Fruit fly (Drosophila melanogaster) whole organism, wandering third instar larva: Measurements from ENCODE around the gene ovo.

Experiments
- Abd-B ChIP-seq: fragments of >200 bp; optimal IDR thresholded peaks from 2 replicates; lab custom pipeline; 2017; ENCODE audit warnings: missing biosample characterization, missing genetic modification characterization
- CG32264 ChIP-seq: fragments of 200-800 bp; sonication (Bioruptor generic); optimal IDR thresholded peaks from 2 replicates; lab custom pipeline; 2016; ENCODE audit warnings: missing biosample characterization, missing genetic modification characterization
- CG9705 ChIP-seq: fragments of 200-800 bp; sonication (Bioruptor generic); optimal IDR thresholded peaks from 2 replicates; lab custom pipeline; 2018; ENCODE audit warnings: missing biosample characterization, mild to moderate bottlenecking, missing genetic modification characterization
- CrebA ChIP-seq: fragments of 200-800 bp; sonication (Bioruptor generic); optimal IDR thresholded peaks from 2 replicates; lab custom pipeline; 2016; ENCODE audit warnings: missing biosample characterization, mild to moderate bottlenecking, missing genetic modification characterization, borderline replicate concordance
- Dif ChIP-seq: fragments of 200-275, 200-300 bp; sonication (Bioruptor generic); optimal IDR thresholded peaks from 2 replicates; lab custom pipeline; 2018; ENCODE audit warnings: missing biosample characterization, missing genetic modification characterization; ENCODE audit not compliant: partially characterized antibody
- GATAd ChIP-seq: sonication (Bioruptor generic); optimal IDR thresholded peaks from 2 replicates; lab custom pipeline; 2016; ENCODE audit warnings: missing biosample characterization, missing genetic modification characterization
- HLH106 ChIP-seq: fragments of 200-800 bp; optimal IDR thresholded peaks from 3 replicates; lab custom pipeline; 2019; ENCODE audit warnings: missing biosample characterization, mild to moderate bottlenecking, missing genetic modification characterization, moderate library complexity
- Hnf4 ChIP-seq: fragments of 200-800 bp; sonication (Bioruptor generic); optimal IDR thresholded peaks from 2 replicates; lab custom pipeline; 2016; ENCODE audit warnings: missing biosample characterization, mild to moderate bottlenecking, missing genetic modification characterization
- Hr78 ChIP-seq: fragments of >200 bp; optimal IDR thresholded peaks from 2 replicates; lab custom pipeline; 2017; ENCODE audit warnings: missing biosample characterization, missing genetic modification characterization
- Hr83 ChIP-seq: fragments of 200-300 bp; sonication (Bioruptor generic); optimal IDR thresholded peaks from 2 replicates; lab custom pipeline; 2016; ENCODE audit warnings: missing biosample characterization, mild to moderate bottlenecking, missing genetic modification characterization, moderate library complexity; ENCODE audit not compliant: poor library complexity, severe bottlenecking
- Mio ChIP-seq: sonication (Bioruptor generic); optimal IDR thresholded peaks from 2 replicates; lab custom pipeline; 2016; ENCODE audit warnings: missing biosample characterization, missing genetic modification characterization
- Myc ChIP-seq: fragments of >200 bp; optimal IDR thresholded peaks from 2 replicates; lab custom pipeline; 2017
- N ChIP-seq: fragments of >200 bp; optimal IDR thresholded peaks from 2 replicates; lab custom pipeline; 2018; ENCODE audit warnings: missing biosample characterization, missing external identifiers, missing genetic modification characterization
- OdsH ChIP-seq: fragments of 200-800 bp; sonication (Bioruptor generic); optimal IDR thresholded peaks from 2 replicates; lab custom pipeline; 2016; ENCODE audit warnings: missing biosample characterization, mild to moderate bottlenecking, missing genetic modification characterization
- Rel ChIP-seq, 2 experiments: fragments of 200-800 bp; sonication (Bioruptor generic) in 1 of 2; optimal IDR thresholded peaks; 2 replicates in 1 of 2; 3 replicates in 1 of 2; lab custom pipeline; 2016 to 2019; ENCODE audit warnings: mild to moderate bottlenecking in 2 of 2, missing biosample characterization in 2 of 2, missing genetic modification characterization in 2 of 2, moderate library complexity in 1 of 2
- Sp1 ChIP-seq: fragments of 200-800 bp; sonication (Bioruptor generic); optimal IDR thresholded peaks from 3 replicates; lab custom pipeline; 2019; ENCODE audit warnings: missing biosample characterization, mild to moderate bottlenecking, missing genetic modification characterization, moderate library complexity
- Vsx2 ChIP-seq: fragments of 200-300, 225-300 bp; sonication (Bioruptor generic); optimal IDR thresholded peaks from 2 replicates; lab custom pipeline; 2018; ENCODE audit warnings: missing biosample characterization, missing genetic modification characterization; ENCODE audit not compliant: partially characterized antibody
- br ChIP-seq: fragments of 200-800 bp; sonication (Bioruptor generic); optimal IDR thresholded peaks from 2 replicates; lab custom pipeline; 2016; ENCODE audit warnings: missing biosample characterization, missing genetic modification characterization
- brk ChIP-seq: fragments of 200-800 bp; sonication (Bioruptor generic); optimal IDR thresholded peaks from 2 replicates; lab custom pipeline; 2016; ENCODE audit warnings: missing biosample characterization, mild to moderate bottlenecking, missing genetic modification characterization
- dl ChIP-seq, 2 experiments: fragments of 175-275, 200-275 bp in 1 of 2; fragments of 200-275 bp in 1 of 2; sonication (Bioruptor generic); optimal IDR thresholded peaks; lab custom pipeline; 2018; ENCODE audit warnings: mild to moderate bottlenecking in 2 of 2, missing biosample characterization in 2 of 2, missing genetic modification characterization in 2 of 2, moderate library complexity in 2 of 2; ENCODE audit not compliant: partially characterized antibody in 2 of 2, insufficient read depth in 1 of 2
- dmrt93B ChIP-seq: fragments of 200-800 bp; sonication (Bioruptor generic); optimal IDR thresholded peaks from 2 replicates; lab custom pipeline; 2018; ENCODE audit warnings: missing biosample characterization, mild to moderate bottlenecking, missing genetic modification characterization
- ey ChIP-seq: fragments of 200-800 bp; sonication (Bioruptor generic); optimal IDR thresholded peaks from 2 replicates; lab custom pipeline; 2016; ENCODE audit warnings: missing biosample characterization, missing genetic modification characterization
- foxo ChIP-seq, 2 experiments: fragments of 200-800 bp; sonication (Bioruptor generic); optimal IDR thresholded peaks; 2 replicates in 1 of 2; 3 replicates in 1 of 2; lab custom pipeline; 2016 to 2017; ENCODE audit warnings: missing biosample characterization in 2 of 2, missing genetic modification characterization in 2 of 2
- fru ChIP-seq: fragments of 200-800 bp; sonication (Bioruptor generic); optimal IDR thresholded peaks from 3 replicates; lab custom pipeline; 2016; ENCODE audit warnings: missing biosample characterization, mild to moderate bottlenecking, missing genetic modification characterization
- h ChIP-seq: fragments of 200-800 bp; sonication (Bioruptor generic); optimal IDR thresholded peaks from 3 replicates; lab custom pipeline; 2016; ENCODE audit warnings: missing biosample characterization, mild to moderate bottlenecking, missing genetic modification characterization
- jim ChIP-seq: fragments of 175-275, 200-325 bp; sonication (Bioruptor generic); optimal IDR thresholded peaks from 2 replicates; lab custom pipeline; 2016; ENCODE audit warnings: missing biosample characterization, mild to moderate bottlenecking, missing genetic modification characterization
- lola ChIP-seq: fragments of >200 bp; optimal IDR thresholded peaks from 2 replicates; lab custom pipeline; 2017; ENCODE audit warnings: missing biosample characterization, missing genetic modification characterization
- pan ChIP-seq: fragments of >200 bp; optimal IDR thresholded peaks from 2 replicates; lab custom pipeline; 2017
- psq ChIP-seq: fragments of 200-800 bp; sonication (Bioruptor generic); optimal IDR thresholded peaks from 3 replicates; lab custom pipeline; 2017; ENCODE audit warnings: missing biosample characterization, mild to moderate bottlenecking, missing genetic modification characterization, moderate library complexity
- rgr ChIP-seq: fragments of 200-800 bp; sonication (Bioruptor generic); optimal IDR thresholded peaks from 3 replicates; lab custom pipeline; 2016; ENCODE audit warnings: missing biosample characterization, mild to moderate bottlenecking, missing genetic modification characterization
- sage ChIP-seq: fragments of 200-800 bp; sonication (Bioruptor generic); optimal IDR thresholded peaks from 2 replicates; lab custom pipeline; 2016; ENCODE audit warnings: missing biosample characterization, mild to moderate bottlenecking, missing genetic modification characterization
- sv ChIP-seq: fragments of 200-800 bp; sonication (Bioruptor generic); optimal IDR thresholded peaks from 3 replicates; lab custom pipeline; 2016; ENCODE audit warnings: missing biosample characterization, missing genetic modification characterization
- tai ChIP-seq: sonication (Bioruptor generic); optimal IDR thresholded peaks from 2 replicates; lab custom pipeline; 2016; ENCODE audit warnings: missing biosample characterization, missing genetic modification characterization
- usp ChIP-seq: fragments of >200 bp; optimal IDR thresholded peaks from 2 replicates; lab custom pipeline; 2017; ENCODE audit warnings: missing biosample characterization, missing genetic modification characterization
- woc ChIP-seq: sonication (Bioruptor generic); optimal IDR thresholded peaks from 2 replicates; lab custom pipeline; 2016; ENCODE audit warnings: missing biosample characterization, mild to moderate bottlenecking, missing genetic modification characterization

Gene ovo

dm6 chrX:5038411-5038810, 9.7 kb upstream of the ovo start:
- TF ChIP-seq pan (no peak), Hnf4 (GFP tag; lab: Kevin White, UChicago) (no peak), foxo (GFP tag; optimal IDR thresholded peaks at IDR 0.05; lab: Kevin White, UChicago) (peak in 1 of 2 experiments; percentile 18), GATAd (GFP tag; lab: Kevin White, UChicago) (no peak), rgr (GFP tag; lab: Kevin White, UChicago) (peak; percentile 15), h (peak; percentile 2), Mio (no peak), lola (no peak), CG9705 (no peak), N (GFP tag; lab: Kevin White, UChicago) (no peak), sage (GFP tag; lab: Kevin White, UChicago) (no peak), ey (no peak), jim (GFP tag; lab: Kevin White, UChicago) (no peak), psq (no peak)
- TF ChIP-seq, all 38 proteins: peak for 3

dm6 chrX:5040098-5040497, 8.0 kb upstream of the ovo start:
- TF ChIP-seq psq (no peak), pan (no peak), dmrt93B (GFP tag; lab: Kevin White, UChicago) (no peak), N (GFP tag; lab: Kevin White, UChicago) (no peak), HLH106 (tag; lab: Kevin White, UChicago) (no peak), Vsx2 (GFP tag; lab: Kevin White, UChicago) (no peak), Sp1 (no peak), Hr83 (GFP tag; lab: Kevin White, UChicago) (no peak), CrebA (GFP tag; lab: Kevin White, UChicago) (no peak), lola (no peak), usp (GFP tag; lab: Kevin White, UChicago) (no peak), OdsH (GFP tag; lab: Kevin White, UChicago) (no peak), Hnf4 (GFP tag; lab: Kevin White, UChicago) (no peak), Mio (no peak), Dif (GFP tag; lab: Kevin White, UChicago) (no peak), sv (GFP tag; lab: Kevin White, UChicago) (no peak), jim (GFP tag; lab: Kevin White, UChicago) (no peak), fru (GFP tag; lab: Kevin White, UChicago) (no peak), Myc (lab: Kevin White, UChicago) (no peak)

dm6 chrX:5041525-5042454, 6.3 kb upstream of the ovo start:
- peak in 1 of 2 experiments; percentile 86 for TF ChIP-seq foxo (GFP tag; optimal IDR thresholded peaks at IDR 0.05; lab: Kevin White, UChicago)
- no peak for TF ChIP-seq Rel (GFP tag; optimal IDR thresholded peaks at IDR 0.05; lab: Kevin White, UChicago)
- peak; percentile 13 for TF ChIP-seq Rel (tag; optimal IDR thresholded peaks at IDR 0.05; lab: Kevin White, UChicago)
- TF ChIP-seq woc: peak; percentile 81
- no peak for TF ChIP-seq Abd-B (GFP tag; lab: Kevin White, UChicago)
- TF ChIP-seq tai (GFP tag; lab: Kevin White, UChicago): peak; percentile 29
- TF ChIP-seq dl (GFP tag; optimal IDR thresholded peaks at IDR 0.05; lab: Kevin White, UChicago; ENCODE audit: insufficient read depth in 1 of 2, partially characterized antibody in 2 of 2): no peak
- peak; percentile 83 for TF ChIP-seq rgr (GFP tag; lab: Kevin White, UChicago)
- TF ChIP-seq N (GFP tag; lab: Kevin White, UChicago): no peak
- TF ChIP-seq Hnf4 (GFP tag; lab: Kevin White, UChicago): peak; percentile 60
- peak; percentile 36 for TF ChIP-seq sage (GFP tag; lab: Kevin White, UChicago)
- TF ChIP-seq HLH106 (tag; lab: Kevin White, UChicago): peak; percentile 80
- peak; percentile 82 for TF ChIP-seq br (GFP tag; lab: Kevin White, UChicago)
- peak; percentile 54 for TF ChIP-seq CG32264 (GFP tag; lab: Kevin White, UChicago)
- peak; percentile 84 for TF ChIP-seq Sp1
- TF ChIP-seq psq: peak; percentile 78
- peak; percentile 86 for TF ChIP-seq OdsH (GFP tag; lab: Kevin White, UChicago)
- peak; percentile 25 for TF ChIP-seq brk (GFP tag; lab: Kevin White, UChicago)
- TF ChIP-seq ey: peak; percentile 85
- TF ChIP-seq h: peak; percentile 88
- TF ChIP-seq CrebA (GFP tag; lab: Kevin White, UChicago): peak; percentile 25
- TF ChIP-seq Hr78 (GFP tag; lab: Kevin White, UChicago): no peak
- TF ChIP-seq Myc (lab: Kevin White, UChicago): no peak
- no peak for TF ChIP-seq Mio
- peak; percentile 86 for TF ChIP-seq fru (GFP tag; lab: Kevin White, UChicago)
- peak; percentile 52 for TF ChIP-seq sv (GFP tag; lab: Kevin White, UChicago)
- TF ChIP-seq dmrt93B (GFP tag; lab: Kevin White, UChicago): peak; percentile 69
